Worm (Caenorhabditis elegans): ENCODE results near the gene T09F3.4.

- TF ChIP-seq ceh-34 (tag; optimal IDR thresholded peaks at IDR 0.05) (no peak), hlh-30 (tag; optimal IDR thresholded peaks at IDR 0.05; ENCODE audit: insufficient read depth) (no peak), ceh-45 (GFP tag; IDR thresholded peaks at IDR 0.05) (no peak), C08G9.2 (tag; optimal IDR thresholded peaks at IDR 0.05) (no peak), ama-1 (optimal IDR thresholded peaks at IDR 0.05) (no peak), ets-4 (tag; optimal IDR thresholded peaks at IDR 0.05) (no peak)
Observed at ce11 chrII:10370826-10371225, 24.7 kb upstream of the T09F3.4 start.

Data from whole organism, late embryonic.